Worm (Caenorhabditis elegans): ENCODE measurements around the gene unc-61.

DNA sequence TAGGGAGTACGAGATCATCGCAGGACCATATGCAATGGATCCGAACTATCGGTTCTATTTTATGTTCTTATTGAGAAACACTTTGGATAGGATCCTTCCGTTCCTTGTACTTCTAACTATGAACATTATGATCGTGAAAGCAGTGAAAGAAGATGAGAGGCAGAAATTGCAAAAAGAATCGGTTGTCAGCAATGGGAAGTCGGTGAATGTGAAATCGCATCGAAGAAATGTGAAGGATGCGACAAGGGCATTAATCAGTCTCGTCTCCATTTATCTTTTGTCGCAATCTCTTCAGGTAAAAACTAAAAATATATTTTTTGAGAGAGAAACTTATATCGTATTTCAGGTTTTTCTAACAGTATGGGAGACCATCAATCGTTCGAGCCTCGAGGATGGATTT lies 51.2 kb downstream of the unc-61 start:
- TF ChIP-seq dpl-1 (GFP tag; optimal IDR thresholded peaks at IDR 0.05): no peak
- no peak for TF ChIP-seq lin-39 (tag; optimal IDR thresholded peaks at IDR 0.05)
- no peak for TF ChIP-seq fos-1 (tag; optimal IDR thresholded peaks at IDR 0.05)
- no peak for TF ChIP-seq pqm-1 (tag; optimal IDR thresholded peaks at IDR 0.05)
